Fruit fly (Drosophila melanogaster) whole organism, embryonic: Measurements from ENCODE around the gene CG15473.
A peak's percentile ranks its signal among the peaks of the same experiment; 100 is the strongest.

Experiments
- Aef1 ChIP-seq: fragments of 200-800 bp; sonication (Bioruptor generic); IDR thresholded peaks from 3 replicates; pipeline ENCODE4 v1.3.6; 2022; ENCODE audit warnings: missing biosample characterization, missing genetic modification characterization
- CG10147 ChIP-seq: fragments of 200-800 bp; sonication (Bioruptor generic); optimal IDR thresholded peaks from 2 replicates; lab custom pipeline; 2019; ENCODE audit warnings: missing biosample characterization, mild to moderate bottlenecking, missing genetic modification characterization, moderate library complexity
- CG10366 ChIP-seq: fragments of 200-800 bp; sonication (Bioruptor generic); IDR thresholded peaks from 2 replicates; pipeline ENCODE4 v1.3.6; 2022; ENCODE audit warnings: missing biosample characterization, missing genetic modification characterization
- CG10462 ChIP-seq: fragments of 200-800 bp; sonication (Bioruptor generic); optimal IDR thresholded peaks from 2 replicates; lab custom pipeline; 2016; ENCODE audit warnings: missing biosample characterization, missing genetic modification characterization
- CG10654 ChIP-seq: fragments of 200-800 bp; sonication (Bioruptor generic); optimal IDR thresholded peaks from 2 replicates; lab custom pipeline; 2016; ENCODE audit warnings: missing biosample characterization, missing genetic modification characterization
- CG1233 ChIP-seq: fragments of 200-800 bp; sonication (Bioruptor generic); optimal IDR thresholded peaks from 4 replicates; lab custom pipeline; 2018; ENCODE audit warnings: missing biosample characterization, mild to moderate bottlenecking, missing genetic modification characterization
- CG14014 ChIP-seq: fragments of 200-800 bp; sonication (Bioruptor generic); IDR thresholded peaks from 2 replicates; pipeline ENCODE4 v1.3.6; 2022; ENCODE audit warnings: missing biosample characterization, missing genetic modification characterization
- CG14050 ChIP-seq: fragments of 200-800 bp; sonication (Bioruptor generic); IDR thresholded peaks from 3 replicates; pipeline ENCODE4 v1.3.6; 2022; ENCODE audit warnings: missing biosample characterization, missing genetic modification characterization
- CG14667 ChIP-seq: fragments of 200-800 bp; sonication (Bioruptor generic); IDR thresholded peaks from 2 replicates; pipeline ENCODE4 v1.3.6; 2022; ENCODE audit warnings: missing biosample characterization, missing genetic modification characterization
- CG14710 ChIP-seq: fragments of 200-800 bp; sonication (Bioruptor generic); optimal IDR thresholded peaks from 3 replicates; lab custom pipeline; 2019; ENCODE audit warnings: missing biosample characterization, mild to moderate bottlenecking, missing genetic modification characterization, moderate library complexity
- CG15696 ChIP-seq: fragments of 200-800 bp; sonication (Bioruptor generic); optimal IDR thresholded peaks from 2 replicates; lab custom pipeline; 2019; ENCODE audit warnings: missing biosample characterization, mild to moderate bottlenecking, missing genetic modification characterization, moderate library complexity
- CG1602 ChIP-seq: fragments of 200-800 bp; sonication (Bioruptor generic); optimal IDR thresholded peaks from 3 replicates; lab custom pipeline; 2016; ENCODE audit warnings: missing biosample characterization, missing genetic modification characterization
- CG17328 ChIP-seq: fragments of 200-800 bp; sonication (Bioruptor generic); IDR thresholded peaks from 2 replicates; pipeline ENCODE4 v1.3.6; 2022; ENCODE audit warnings: missing biosample characterization, missing genetic modification characterization
- CG17802 ChIP-seq: fragments of 200-800 bp; sonication (Bioruptor generic); optimal IDR thresholded peaks from 2 replicates; lab custom pipeline; 2018; ENCODE audit warnings: missing biosample characterization, mild to moderate bottlenecking, missing genetic modification characterization, moderate library complexity
- CG18619 ChIP-seq: fragments of 200-800 bp; sonication (Bioruptor generic); optimal IDR thresholded peaks from 3 replicates; lab custom pipeline; 2017; ENCODE audit warnings: missing biosample characterization, mild to moderate bottlenecking, missing genetic modification characterization
- CG3407 ChIP-seq: fragments of 200-800 bp; sonication (Bioruptor generic); optimal IDR thresholded peaks from 2 replicates; lab custom pipeline; 2018; ENCODE audit warnings: missing biosample characterization, mild to moderate bottlenecking, missing genetic modification characterization
- CG5180 ChIP-seq: fragments of 200-800 bp; sonication (Bioruptor generic); optimal IDR thresholded peaks from 3 replicates; lab custom pipeline; 2017; ENCODE audit warnings: missing biosample characterization, missing genetic modification characterization, mild to moderate bottlenecking, moderate library complexity, missing genetic modification reagents
- CG9727 ChIP-seq: fragments of 200-800 bp; sonication (Bioruptor generic); optimal IDR thresholded peaks from 3 replicates; lab custom pipeline; 2017; ENCODE audit warnings: missing biosample characterization, mild to moderate bottlenecking, missing genetic modification characterization
- CG9876 ChIP-seq: fragments of 200-800 bp; sonication (Bioruptor generic); optimal IDR thresholded peaks from 2 replicates; lab custom pipeline; 2016; ENCODE audit warnings: missing biosample characterization, missing genetic modification characterization
- CoRest ChIP-seq: fragments of 200-800 bp; sonication (Bioruptor generic); optimal IDR thresholded peaks from 3 replicates; lab custom pipeline; 2018; ENCODE audit warnings: missing biosample characterization, mild to moderate bottlenecking, missing genetic modification characterization, moderate library complexity
- Drgx ChIP-seq: fragments of 200-800 bp; sonication (Bioruptor generic); IDR thresholded peaks from 2 replicates; pipeline ENCODE4 v1.3.6; 2022; ENCODE audit warnings: missing biosample characterization, missing genetic modification characterization
- HmgD ChIP-seq: fragments of 200-800 bp; sonication (Bioruptor generic); optimal IDR thresholded peaks from 3 replicates; lab custom pipeline; 2016; ENCODE audit warnings: missing biosample characterization, missing genetic modification characterization
- Hmr ChIP-seq: fragments of 200-800 bp; sonication (Bioruptor generic); optimal IDR thresholded peaks from 3 replicates; lab custom pipeline; 2017; ENCODE audit warnings: mild to moderate bottlenecking, missing biosample characterization, missing genetic modification reagents, missing genetic modification characterization
- Lpt ChIP-seq: fragments of >200 bp; optimal IDR thresholded peaks from 2 replicates; lab custom pipeline; 2018; ENCODE audit warnings: missing biosample characterization, missing genetic modification characterization
- Myb ChIP-seq: fragments of 200-800 bp; sonication (Bioruptor generic); optimal IDR thresholded peaks from 2 replicates; lab custom pipeline; 2016; ENCODE audit warnings: missing biosample characterization, missing genetic modification characterization
- NC2α ChIP-seq: fragments of 200-800 bp; sonication (Bioruptor generic); optimal IDR thresholded peaks from 2 replicates; lab custom pipeline; 2016; ENCODE audit warnings: missing biosample characterization, missing genetic modification characterization
- Rfx ChIP-seq: fragments of 200-800 bp; sonication (Bioruptor generic); IDR thresholded peaks from 2 replicates; pipeline ENCODE4 v1.3.6; 2022; ENCODE audit warnings: missing biosample characterization, missing genetic modification characterization
- Side ChIP-seq: fragments of 200-800 bp; sonication (Bioruptor generic); optimal IDR thresholded peaks from 2 replicates; lab custom pipeline; 2016; ENCODE audit warnings: missing biosample characterization, missing genetic modification characterization
- Ssrp ChIP-seq: fragments of 200-800 bp; sonication (Bioruptor generic); optimal IDR thresholded peaks from 2 replicates; lab custom pipeline; 2018; ENCODE audit warnings: missing biosample characterization, mild to moderate bottlenecking, missing genetic modification characterization, moderate library complexity
- Xrp1 ChIP-seq: fragments of 200-800 bp; sonication (Bioruptor generic); IDR thresholded peaks from 2 replicates; pipeline ENCODE4 v1.3.6; 2022; ENCODE audit warnings: missing biosample characterization, missing genetic modification characterization
- ac ChIP-seq: fragments of 200-800 bp; sonication (Bioruptor generic); optimal IDR thresholded peaks from 3 replicates; lab custom pipeline; 2017; ENCODE audit warnings: missing biosample characterization, mild to moderate bottlenecking, missing genetic modification characterization
- aop ChIP-seq: fragments of 200-800 bp; sonication (Bioruptor generic); IDR thresholded peaks from 2 replicates; pipeline ENCODE4 v1.3.6; 2022; ENCODE audit warnings: missing biosample characterization, missing genetic modification characterization
- bab2 ChIP-seq: fragments of 200-800 bp; sonication (Bioruptor generic); optimal IDR thresholded peaks from 2 replicates; lab custom pipeline; 2016; ENCODE audit warnings: missing biosample characterization, missing genetic modification characterization
- bsh ChIP-seq, 2 experiments: fragments of 200-800 bp; sonication (Bioruptor generic); optimal IDR thresholded peaks; 2 replicates each; lab custom pipeline; 2017 to 2018; ENCODE audit warnings: mild to moderate bottlenecking in 2 of 2, missing biosample characterization in 2 of 2, missing genetic modification characterization in 2 of 2, moderate library complexity in 1 of 2
- chif ChIP-seq, 2 experiments: fragments of 200-800 bp; sonication (Bioruptor generic); optimal IDR thresholded peaks; 3 replicates each; lab custom pipeline; 2016; ENCODE audit warnings: missing biosample characterization in 2 of 2, missing genetic modification characterization in 2 of 2
- crp ChIP-seq, 2 experiments: fragments of 200-800 bp; sonication (Bioruptor generic); optimal IDR thresholded peaks; 2 replicates in 1 of 2; 3 replicates in 1 of 2; lab custom pipeline; 2017; ENCODE audit warnings: missing biosample characterization in 2 of 2, missing genetic modification characterization in 2 of 2, mild to moderate bottlenecking in 1 of 2, moderate library complexity in 1 of 2
- emc ChIP-seq: fragments of 200-800 bp; sonication (Bioruptor generic); optimal IDR thresholded peaks from 2 replicates; lab custom pipeline; 2016; ENCODE audit warnings: missing biosample characterization, missing genetic modification characterization
- esg ChIP-seq: fragments of 200-800 bp; sonication (Bioruptor generic); conservative IDR thresholded peaks from 2 replicates; pipeline ENCODE4 v1.3.6; 2022; ENCODE audit warnings: missing biosample characterization, missing genetic modification characterization
- ewg ChIP-seq: fragments of 200-800 bp; sonication (Bioruptor generic); optimal IDR thresholded peaks from 3 replicates; lab custom pipeline; 2017; ENCODE audit warnings: mild to moderate bottlenecking, missing biosample characterization, missing genetic modification reagents, missing genetic modification characterization
- fd102C ChIP-seq: fragments of 200-800 bp; sonication (Bioruptor generic); optimal IDR thresholded peaks from 2 replicates; lab custom pipeline; 2018; ENCODE audit warnings: missing biosample characterization, mild to moderate bottlenecking, missing genetic modification characterization, moderate library complexity
- her ChIP-seq: fragments of 200-800 bp; sonication (Bioruptor generic); optimal IDR thresholded peaks from 2 replicates; lab custom pipeline; 2016; ENCODE audit warnings: missing biosample characterization, missing genetic modification characterization
- ind ChIP-seq: fragments of 200-800 bp; sonication (Bioruptor generic); optimal IDR thresholded peaks from 3 replicates; lab custom pipeline; 2016; ENCODE audit warnings: missing biosample characterization, missing genetic modification characterization
- kah ChIP-seq: fragments of 200-800 bp; sonication (Bioruptor generic); optimal IDR thresholded peaks from 2 replicates; lab custom pipeline; 2018; ENCODE audit warnings: missing biosample characterization, mild to moderate bottlenecking, missing genetic modification characterization
- lab ChIP-seq: fragments of 200-800 bp; sonication (Bioruptor generic); optimal IDR thresholded peaks from 3 replicates; lab custom pipeline; 2017; ENCODE audit warnings: missing biosample characterization, missing genetic modification characterization, mild to moderate bottlenecking, moderate library complexity, missing genetic modification reagents
- lbe ChIP-seq: fragments of 200-800 bp; sonication (Bioruptor generic); optimal IDR thresholded peaks from 2 replicates; lab custom pipeline; 2016; ENCODE audit warnings: missing biosample characterization, mild to moderate bottlenecking, missing genetic modification characterization
- lilli ChIP-seq: fragments of 200-800 bp; sonication (Bioruptor generic); optimal IDR thresholded peaks from 3 replicates; lab custom pipeline; 2016; ENCODE audit warnings: missing biosample characterization, missing genetic modification characterization
- scrt ChIP-seq: fragments of 200-800 bp; sonication (Bioruptor generic); optimal IDR thresholded peaks from 2 replicates; lab custom pipeline; 2018; ENCODE audit warnings: missing biosample characterization, mild to moderate bottlenecking, missing genetic modification characterization, moderate library complexity
- shn ChIP-seq: fragments of 200-800 bp; sonication (Bioruptor generic); optimal IDR thresholded peaks from 3 replicates; lab custom pipeline; 2016; ENCODE audit warnings: missing biosample characterization, missing genetic modification characterization
- slp2 ChIP-seq: fragments of 200-800 bp; sonication (Bioruptor generic); optimal IDR thresholded peaks from 2 replicates; lab custom pipeline; 2016; ENCODE audit warnings: missing biosample characterization, missing genetic modification characterization
- zfh2 ChIP-seq: fragments of 200-800 bp; sonication (Bioruptor generic); optimal IDR thresholded peaks from 2 replicates; lab custom pipeline; 2016; ENCODE audit warnings: missing biosample characterization, missing genetic modification characterization

Gene CG15473

DNA sequence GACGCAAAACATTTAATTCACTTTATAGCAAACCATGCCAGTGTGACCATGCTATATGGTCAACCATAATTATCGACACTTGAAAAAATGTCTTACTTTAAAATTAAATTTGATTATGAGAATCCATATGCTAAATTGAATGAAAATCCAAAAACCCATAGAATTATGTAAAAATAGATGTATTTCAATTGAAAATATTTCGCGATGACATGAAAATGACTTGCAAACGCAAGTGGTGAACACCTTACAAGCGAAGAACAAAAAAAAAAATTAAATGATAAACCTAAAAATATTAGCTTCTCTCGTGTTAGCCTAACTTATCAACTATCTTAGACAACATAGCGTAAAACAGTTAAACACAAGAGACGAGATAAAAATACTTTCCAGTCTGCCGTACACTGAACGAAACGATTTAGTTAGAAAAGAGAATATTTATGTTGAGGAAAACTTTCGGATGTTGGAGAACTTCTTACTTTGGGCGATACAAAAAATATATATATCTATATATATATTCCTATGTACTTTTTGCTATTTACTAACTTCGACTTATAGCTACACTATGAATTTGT lies 25.6 kb upstream of the CG15473 start (continued):
- TF ChIP-seq ac (no peak), Rfx (GFP tag; lab: Robert Waterston, UW) (peak; percentile 63), CG17802 (tag; lab: Kevin White, UChicago) (no peak), CG9876 (GFP tag; lab: Kevin White, UChicago) (no peak), CG9727 (GFP tag; lab: Kevin White, UChicago) (peak; percentile 52), fd102C (no peak), CG1233 (GFP tag; lab: Kevin White, UChicago) (peak; percentile 10), emc (no peak), CG1602 (peak; percentile 51), CG14667 (GFP tag; lab: Robert Waterston, UW) (0 out of 2 replicates have a peak, but pooled peaks have one; percentile 28), lilli (peak; percentile 70), Myb (GFP tag; lab: Kevin White, UChicago) (peak; percentile 73), CG10147 (GFP tag; lab: Kevin White, UChicago) (peak; percentile 44), CG14050 (GFP tag; lab: Robert Waterston, UW) (peak; percentile 47; the same call in 1 of the 3 replicates), shn (GFP tag; lab: Kevin White, UChicago) (peak; percentile 3), Xrp1 (GFP tag; lab: Robert Waterston, UW) (peak; percentile 69), CG10654 (GFP tag; lab: Kevin White, UChicago) (peak; percentile 21), CG18619 (GFP tag; lab: Kevin White, UChicago) (peak; percentile 37), CG14710 (peak; percentile 48), CoRest (peak; percentile 46), ewg (GFP tag; lab: Kevin White, UChicago) (peak; percentile 3), scrt (peak; percentile 15), Hmr (GFP tag; lab: Kevin White, UChicago) (peak; percentile 27), NC2α (peak; percentile 26), aop (GFP tag; lab: Robert Waterston, UW) (no peak), bsh (GFP tag; optimal IDR thresholded peaks at IDR 0.05; lab: Kevin White, UChicago) (peak; percentile 30 to 58), chif (GFP tag; optimal IDR thresholded peaks at IDR 0.05; lab: Kevin White, UChicago) (peak in 1 of 2 experiments; percentile 48), her (GFP tag; lab: Kevin White, UChicago) (peak; percentile 31), CG17328 (GFP tag; lab: Robert Waterston, UW) (peak; percentile 69), CG5180 (GFP tag; lab: Kevin White, UChicago) (peak; percentile 10), HmgD (no peak), esg (GFP tag; lab: Robert Waterston, UW) (peak; percentile 12; the same call in 1 of the 2 replicates), lbe (GFP tag; lab: Kevin White, UChicago) (no peak), Lpt (GFP tag; lab: Kevin White, UChicago) (no peak), Aef1 (GFP tag; lab: Robert Waterston, UW) (no peak), ind (GFP tag; lab: Kevin White, UChicago) (peak; percentile 50), CG15696 (tag; lab: Kevin White, UChicago) (peak; percentile 19), CG10462 (GFP tag; lab: Kevin White, UChicago) (peak; percentile 50), CG10366 (GFP tag; lab: Robert Waterston, UW) (peak; percentile 50), bab2 (peak; percentile 45), kah (GFP tag; lab: Kevin White, UChicago) (peak; percentile 13), Ssrp (tag; lab: Kevin White, UChicago) (peak; percentile 36), zfh2 (GFP tag; lab: Kevin White, UChicago) (peak; percentile 34), Side (GFP tag; lab: Kevin White, UChicago) (peak; percentile 36), slp2 (GFP tag; lab: Kevin White, UChicago) (peak; percentile 23), Drgx (GFP tag; lab: Robert Waterston, UW) (peak; percentile 68), CG3407 (GFP tag; lab: Kevin White, UChicago) (peak; percentile 1), CG14014 (GFP tag; lab: Robert Waterston, UW) (peak; percentile 8; the same call in 1 of the 2 replicates), lab (GFP tag; lab: Kevin White, UChicago) (peak; percentile 76), crp (GFP tag; optimal IDR thresholded peaks at IDR 0.05; lab: Kevin White, UChicago) (peak in 1 of 2 experiments; percentile 44)
